Fruit fly (Drosophila melanogaster): ENCODE data around the gene CG42232.

Gene CG42232

DNA sequence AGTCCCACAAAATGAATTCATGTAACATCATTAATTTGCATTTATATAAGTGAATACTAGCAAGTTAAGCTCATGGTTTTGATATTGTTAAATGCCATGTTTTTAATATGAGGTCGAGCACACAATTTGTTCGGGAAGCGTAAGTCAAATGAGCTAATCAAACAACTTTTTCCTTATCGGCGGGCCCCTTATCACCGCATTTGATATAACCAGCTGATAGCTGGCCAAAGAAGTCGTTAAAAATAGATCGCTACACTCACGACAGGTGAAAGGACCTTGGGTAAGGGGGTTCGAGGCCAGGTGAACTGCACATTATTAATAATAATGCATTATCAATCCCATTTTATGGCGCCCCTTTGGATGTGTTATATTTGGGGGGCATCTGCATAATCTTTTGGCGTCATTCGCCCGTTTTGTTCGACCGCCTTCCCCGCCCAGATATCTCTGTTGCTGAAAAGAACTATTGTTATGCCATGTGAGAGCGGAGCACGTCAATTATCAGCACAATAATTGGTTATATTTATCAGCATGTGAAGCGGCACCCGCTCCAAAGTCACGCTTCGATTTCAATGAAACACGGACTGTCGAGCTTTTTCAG, 21.9 kb downstream of the CG42232 start:
- no peak for TF ChIP-seq CG6808 (GFP tag; optimal IDR thresholded peaks at IDR 0.05)
- peak; percentile 82 for TF ChIP-seq vri (GFP tag; optimal IDR thresholded peaks at IDR 0.05)
- TF ChIP-seq svp (GFP tag) = peak; percentile 41

DNA sequence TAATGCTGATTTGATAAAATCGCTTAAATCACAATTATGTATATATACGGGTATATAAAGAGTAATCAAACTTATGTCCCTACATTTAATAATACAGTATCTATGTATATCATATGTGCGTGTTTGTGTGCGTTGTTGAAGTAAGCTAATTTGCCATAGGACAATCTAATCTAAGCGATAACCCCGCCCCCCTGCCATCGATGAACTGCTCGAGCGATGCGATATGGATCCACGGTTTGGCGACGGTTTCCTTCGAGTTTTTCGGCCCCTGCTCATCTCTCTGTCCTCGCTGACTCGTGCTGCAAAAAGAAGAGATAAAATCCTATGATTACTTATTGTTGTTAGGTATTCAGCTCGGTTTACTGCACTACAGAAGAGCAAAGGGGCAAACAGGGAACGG, 22.6 kb downstream of the CG42232 start:
- TF ChIP-seq net (GFP tag; optimal IDR thresholded peaks at IDR 0.05) (no peak), vri (GFP tag; optimal IDR thresholded peaks at IDR 0.05) (peak; percentile 73), Gug (GFP tag; IDR thresholded peaks at IDR 0.05) (no peak), topi (GFP tag; optimal IDR thresholded peaks at IDR 0.05) (no peak), CG11294 (GFP tag; IDR thresholded peaks at IDR 0.05) (no peak), pdm3 (GFP tag; optimal IDR thresholded peaks at IDR 0.05) (no peak), Sox102F (GFP tag; optimal IDR thresholded peaks at IDR 0.05) (no peak), acj6 (GFP tag; optimal IDR thresholded peaks at IDR 0.05) (no peak), lz (GFP tag; optimal IDR thresholded peaks at IDR 0.05) (no peak), svp (GFP tag) (peak; percentile 83), CG11762 (GFP tag; optimal IDR thresholded peaks at IDR 0.05; ENCODE audit: insufficient read depth) (no peak)

DNA sequence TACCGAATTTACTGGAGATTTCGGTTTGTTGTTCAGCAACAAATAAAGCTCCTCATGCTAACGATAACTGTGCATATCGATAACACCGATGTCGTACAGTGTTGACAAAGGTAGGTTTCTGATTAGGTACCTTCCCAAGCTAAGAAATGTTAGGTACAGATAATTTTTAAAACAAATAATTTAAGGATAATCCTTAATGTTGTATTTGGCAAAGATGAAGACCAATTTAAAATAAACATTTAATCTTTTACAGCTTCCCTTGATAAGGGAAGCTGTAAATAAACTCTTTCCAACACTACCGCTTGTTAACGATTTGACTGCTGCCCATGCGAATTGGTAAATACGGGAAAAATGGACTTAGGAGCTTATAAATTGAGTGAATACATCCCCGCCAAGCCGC, 26.5 kb downstream of the CG42232 start, which contains the start of the genes Ttc1 and CG14882:
Gene Ttc1 (minus strand): TSS at position 71 of the 400 bp plus-strand sequence.
Gene CG14882 (plus strand): TSS at position 271 of the 400 bp plus-strand sequence.
- peak; percentile 92 for TF ChIP-seq eg (GFP tag; IDR thresholded peaks at IDR 0.05)
- no peak for TF ChIP-seq fkh (GFP tag; optimal IDR thresholded peaks at IDR 0.05)
- TF ChIP-seq cyc (GFP tag; optimal IDR thresholded peaks at IDR 0.05) = peak; percentile 72
- no peak for TF ChIP-seq CG6808 (GFP tag; optimal IDR thresholded peaks at IDR 0.05)
- peak; percentile 88 for TF ChIP-seq achi (GFP tag; optimal IDR thresholded peaks at IDR 0.05)
- TF ChIP-seq lz (GFP tag; optimal IDR thresholded peaks at IDR 0.05) = peak; percentile 88
- TF ChIP-seq CG34406 (GFP tag; optimal IDR thresholded peaks at IDR 0.05) = peak; percentile 84
- TF ChIP-seq Sox102F (GFP tag; optimal IDR thresholded peaks at IDR 0.05) = no peak
- TF ChIP-seq Hr39 (GFP tag; optimal IDR thresholded peaks at IDR 0.05) = peak; percentile 87
- no peak for TF ChIP-seq pdm3 (GFP tag; optimal IDR thresholded peaks at IDR 0.05)
- peak; percentile 69 for TF ChIP-seq Sox15 (GFP tag; optimal IDR thresholded peaks at IDR 0.05)
- TF ChIP-seq Sox14 (GFP tag; optimal IDR thresholded peaks at IDR 0.05) = peak; percentile 90
- TF ChIP-seq acj6 (GFP tag; optimal IDR thresholded peaks at IDR 0.05) = peak; percentile 89
- TF ChIP-seq CG6163 (GFP tag; IDR thresholded peaks at IDR 0.05) = peak; percentile 89
- peak; percentile 67 for TF ChIP-seq CG3032 (tag; optimal IDR thresholded peaks at IDR 0.05)
- TF ChIP-seq CG11294 (GFP tag; IDR thresholded peaks at IDR 0.05) = peak; percentile 72
- TF ChIP-seq OdsH (GFP tag; optimal IDR thresholded peaks at IDR 0.05) = peak; percentile 91
- TF ChIP-seq CG8119 (GFP tag; IDR thresholded peaks at IDR 0.05) = peak; percentile 90
- TF ChIP-seq Gug (GFP tag; IDR thresholded peaks at IDR 0.05) = peak; percentile 75
- peak; percentile 87 for TF ChIP-seq CG31627 (GFP tag; optimal IDR thresholded peaks at IDR 0.05)
- peak; percentile 95 for TF ChIP-seq Eip78C (GFP tag)
- TF ChIP-seq Ets96B (tag; optimal IDR thresholded peaks at IDR 0.05) = peak; percentile 81
- peak; percentile 86 for TF ChIP-seq CG6792 (GFP tag; optimal IDR thresholded peaks at IDR 0.05)
- TF ChIP-seq CG6854 (GFP tag; optimal IDR thresholded peaks at IDR 0.05) = no peak
- TF ChIP-seq CG1621 (tag; optimal IDR thresholded peaks at IDR 0.05) = no peak
- peak; percentile 90 for TF ChIP-seq Eip75B (GFP tag; optimal IDR thresholded peaks at IDR 0.05)
- TF ChIP-seq fd59A (GFP tag; optimal IDR thresholded peaks at IDR 0.05) = peak; percentile 49
- peak; percentile 82 for TF ChIP-seq CG8632 (GFP tag; optimal IDR thresholded peaks at IDR 0.05)
- TF ChIP-seq net (GFP tag; optimal IDR thresholded peaks at IDR 0.05) = peak; percentile 88
- peak; percentile 89 for TF ChIP-seq vri (GFP tag; optimal IDR thresholded peaks at IDR 0.05)
- TF ChIP-seq Lpt (GFP tag; optimal IDR thresholded peaks at IDR 0.05) = peak; percentile 57
- peak; percentile 81 for TF ChIP-seq dsx (GFP tag; optimal IDR thresholded peaks at IDR 0.05; ENCODE audit: poor library complexity, severe bottlenecking)
- peak in 1 of 2 experiments; percentile 39 for TF ChIP-seq ss (GFP tag; optimal IDR thresholded peaks at IDR 0.05)
- TF ChIP-seq CG7368 (GFP tag; optimal IDR thresholded peaks at IDR 0.05) = no peak
- TF ChIP-seq Eip93F (GFP tag; optimal IDR thresholded peaks at IDR 0.05) = peak; percentile 61
- TF ChIP-seq Hr38 (GFP tag; optimal IDR thresholded peaks at IDR 0.05) = no peak
- TF ChIP-seq CG32006 (GFP tag; optimal IDR thresholded peaks at IDR 0.05) = no peak
- peak; percentile 63 for TF ChIP-seq CG9139 (GFP tag; optimal IDR thresholded peaks at IDR 0.05)
- TF ChIP-seq salr (GFP tag; optimal IDR thresholded peaks at IDR 0.05) = peak; percentile 29 to 81
- TF ChIP-seq fd85E (GFP tag; optimal IDR thresholded peaks at IDR 0.05) = no peak
- peak; percentile 87 for TF ChIP-seq topi (GFP tag; optimal IDR thresholded peaks at IDR 0.05)
- TF ChIP-seq CG15336 (GFP tag; IDR thresholded peaks at IDR 0.05) = peak; percentile 94
- TF ChIP-seq svp (GFP tag) = no peak
- peak; percentile 92 for TF ChIP-seq esn (GFP tag; optimal IDR thresholded peaks at IDR 0.05)

All from whole organism, prepupa.